Worm (Caenorhabditis elegans): ENCODE data around the gene ggtb-1.

The ggtb-1 gene

ce11 chrIII:7167568-7167937, 34.0 kb downstream of the ggtb-1 start, which contains the start of gene acs-4:
TSS of gene acs-4 (plus strand) at chrIII:7167838.
- TF ChIP-seq nfya-1 (tag; optimal IDR thresholded peaks at IDR 0.05; ENCODE audit: borderline replicate concordance, insufficient read depth) (no peak), cebp-1 (GFP tag; IDR thresholded peaks at IDR 0.05) (no peak), cebp-1 (tag; optimal IDR thresholded peaks at IDR 0.05) (no peak)

- no peak for TF ChIP-seq nhr-27 (tag; optimal IDR thresholded peaks at IDR 0.05)
- no peak for TF ChIP-seq F49E8.2 (tag; optimal IDR thresholded peaks at IDR 0.05; ENCODE audit: insufficient read depth)
- TF ChIP-seq mcd-1 (GFP tag; IDR thresholded peaks at IDR 0.05) = no peak
- TF ChIP-seq B0019.2 (GFP tag; conservative IDR thresholded peaks at IDR 0.05) = no peak
- TF ChIP-seq ztf-22 (GFP tag; optimal IDR thresholded peaks at IDR 0.05) = no peak
- no peak for TF ChIP-seq ceh-27 (GFP tag; optimal IDR thresholded peaks at IDR 0.05)
- TF ChIP-seq nhr-80 (tag; optimal IDR thresholded peaks at IDR 0.05) = no peak
- no peak for TF ChIP-seq ets-4 (GFP tag; optimal IDR thresholded peaks at IDR 0.05)
- TF ChIP-seq aptf-2 (GFP tag; conservative IDR thresholded peaks at IDR 0.05) = no peak
- no peak for TF ChIP-seq ceh-100 (GFP tag; IDR thresholded peaks at IDR 0.05)
- TF ChIP-seq F33H1.4 (GFP tag; IDR thresholded peaks at IDR 0.05) = no peak
Observed at ce11 chrIII:7170090-7170489, 36.5 kb downstream of the ggtb-1 start.

ce11 chrIII:7178497-7178896, 44.9 kb downstream of the ggtb-1 start:
- no peak for TF ChIP-seq ceh-27 (GFP tag; optimal IDR thresholded peaks at IDR 0.05)
- TF ChIP-seq ztf-18 (tag; optimal IDR thresholded peaks at IDR 0.05) = peak; percentile 32
- no peak for TF ChIP-seq rpc-1 (optimal IDR thresholded peaks at IDR 0.05)
- no peak for TF ChIP-seq rpc-1 (tag; optimal IDR thresholded peaks at IDR 0.05)
- peak; percentile 29 for TF ChIP-seq lsl-1 (GFP tag; optimal IDR thresholded peaks at IDR 0.05)
- no peak for TF ChIP-seq atf-7 (tag; optimal IDR thresholded peaks at IDR 0.05)
- TF ChIP-seq attf-3 (GFP tag; conservative IDR thresholded peaks at IDR 0.05) = no peak
- TF ChIP-seq ceh-58 (GFP tag; IDR thresholded peaks at IDR 0.05) = no peak
- TF ChIP-seq tbx-9 (tag; optimal IDR thresholded peaks at IDR 0.05; ENCODE audit: borderline replicate concordance) = no peak
- TF ChIP-seq ekl-4 (GFP tag; IDR thresholded peaks at IDR 0.05) = peak; percentile 86
- TF ChIP-seq pbrm-1 (GFP tag; IDR thresholded peaks at IDR 0.05) = peak; percentile 51; the same call in 1 of the 2 replicates
- peak; percentile 51 for TF ChIP-seq F49E8.2 (tag; optimal IDR thresholded peaks at IDR 0.05; ENCODE audit: insufficient read depth)
- no peak for TF ChIP-seq F37B4.10 (GFP tag; IDR thresholded peaks at IDR 0.05)
- no peak for TF ChIP-seq nhr-90 (tag; optimal IDR thresholded peaks at IDR 0.05)
- no peak for TF ChIP-seq F22D6.2 (tag; optimal IDR thresholded peaks at IDR 0.05)
- no peak for TF ChIP-seq gei-17 (GFP tag; optimal IDR thresholded peaks at IDR 0.05)
- no peak for TF ChIP-seq repo-1 (tag; optimal IDR thresholded peaks at IDR 0.05)
- no peak for TF ChIP-seq efl-1 (GFP tag; optimal IDR thresholded peaks at IDR 0.05)
- TF ChIP-seq sea-2 (GFP tag; IDR thresholded peaks at IDR 0.05) = no peak
- no peak for TF ChIP-seq mes-4 (tag; optimal IDR thresholded peaks at IDR 0.05)
- TF ChIP-seq ets-4 (GFP tag; optimal IDR thresholded peaks at IDR 0.05) = no peak
- peak; percentile 72 for TF ChIP-seq madf-6 (GFP tag; IDR thresholded peaks at IDR 0.05)
- TF ChIP-seq nhr-120 (GFP tag; IDR thresholded peaks at IDR 0.05) = no peak
- no peak for TF ChIP-seq akir-1 (GFP tag; optimal IDR thresholded peaks at IDR 0.05)
- no peak for TF ChIP-seq bed-1 (GFP tag; IDR thresholded peaks at IDR 0.05)
- no peak for TF ChIP-seq attf-5 (GFP tag; optimal IDR thresholded peaks at IDR 0.05)
- no peak for TF ChIP-seq cebp-2 (GFP tag; IDR thresholded peaks at IDR 0.05)
- TF ChIP-seq ztf-6 (GFP tag; IDR thresholded peaks at IDR 0.05) = no peak
- no peak for TF ChIP-seq dox-1 (GFP tag; IDR thresholded peaks at IDR 0.05)
- TF ChIP-seq B0035.1 (tag; optimal IDR thresholded peaks at IDR 0.05) = no peak
- peak; percentile 49 for TF ChIP-seq F33H1.4 (GFP tag; IDR thresholded peaks at IDR 0.05)
- TF ChIP-seq cebp-1 (GFP tag; IDR thresholded peaks at IDR 0.05) = no peak
- TF ChIP-seq cebp-1 (tag; optimal IDR thresholded peaks at IDR 0.05) = peak; percentile 54
- TF ChIP-seq hlh-26 (GFP tag; conservative IDR thresholded peaks at IDR 0.05) = no peak
- TF ChIP-seq hmg-20 (GFP tag; IDR thresholded peaks at IDR 0.05) = no peak
- TF ChIP-seq ztf-25 (GFP tag; IDR thresholded peaks at IDR 0.05) = no peak
- TF ChIP-seq C17E4.6 (GFP tag; IDR thresholded peaks at IDR 0.05) = no peak
- TF ChIP-seq ceh-40 (GFP tag; IDR thresholded peaks at IDR 0.05) = no peak
- TF ChIP-seq hlh-12 (tag; optimal IDR thresholded peaks at IDR 0.05) = no peak
